Fruit fly (Drosophila melanogaster) whole organism, embryonic: Measurements from ENCODE around the gene Eip63F-1.
A peak's percentile ranks its signal among the peaks of the same experiment; 100 is the strongest.

Experiments
- Aef1 ChIP-seq: fragments of 200-800 bp; sonication (Bioruptor generic); IDR thresholded peaks from 3 replicates; pipeline ENCODE4 v1.3.6; 2022; ENCODE audit warnings: missing biosample characterization, missing genetic modification characterization
- Atf-2 ChIP-seq: fragments of 200-800 bp; sonication (Bioruptor generic); optimal IDR thresholded peaks from 2 replicates; lab custom pipeline; 2016; ENCODE audit warnings: missing biosample characterization, missing genetic modification characterization
- B-H1 ChIP-seq: fragments of 200-800 bp; sonication (Bioruptor generic); IDR thresholded peaks from 3 replicates; pipeline ENCODE4 v1.3.6; 2022; ENCODE audit warnings: missing biosample characterization, missing genetic modification characterization
- Bdp1 ChIP-seq: fragments of 200-800 bp; sonication (Bioruptor generic); optimal IDR thresholded peaks from 3 replicates; lab custom pipeline; 2016; ENCODE audit warnings: missing biosample characterization, missing genetic modification characterization
- CG1024 ChIP-seq: fragments of 200-800 bp; sonication (Bioruptor generic); IDR thresholded peaks from 2 replicates; pipeline ENCODE4 v1.3.6; 2022; ENCODE audit warnings: missing biosample characterization, missing genetic modification characterization
- CG10321 ChIP-seq: fragments of 200-800 bp; sonication (Bioruptor generic); IDR thresholded peaks from 2 replicates; pipeline ENCODE4 v1.3.6; 2022; ENCODE audit warnings: missing biosample characterization, missing genetic modification characterization
- CG11398 ChIP-seq: fragments of 200-800 bp; sonication (Bioruptor generic); optimal IDR thresholded peaks from 2 replicates; lab custom pipeline; 2016; ENCODE audit warnings: missing biosample characterization, missing genetic modification characterization
- CG11456 ChIP-seq: fragments of 200-800 bp; sonication (Bioruptor generic); IDR thresholded peaks from 3 replicates; pipeline ENCODE4 v1.3.6; 2022; ENCODE audit warnings: missing biosample characterization, missing genetic modification characterization
- CG11504 ChIP-seq: fragments of 200-800 bp; sonication (Bioruptor generic); optimal IDR thresholded peaks from 3 replicates; lab custom pipeline; 2019; ENCODE audit warnings: missing biosample characterization, mild to moderate bottlenecking, missing genetic modification characterization, moderate library complexity
- CG1233 ChIP-seq: fragments of 200-800 bp; sonication (Bioruptor generic); optimal IDR thresholded peaks from 4 replicates; lab custom pipeline; 2018; ENCODE audit warnings: missing biosample characterization, mild to moderate bottlenecking, missing genetic modification characterization
- CG12769 ChIP-seq: fragments of 200-800 bp; sonication (Bioruptor generic); optimal IDR thresholded peaks from 2 replicates; lab custom pipeline; 2019; ENCODE audit warnings: missing biosample characterization, mild to moderate bottlenecking, missing genetic modification characterization, moderate library complexity
- CG15601 ChIP-seq: fragments of 200-800 bp; sonication (Bioruptor generic); optimal IDR thresholded peaks from 3 replicates; lab custom pipeline; 2019; ENCODE audit warnings: missing biosample characterization, mild to moderate bottlenecking, missing genetic modification characterization, moderate library complexity
- CG16815 ChIP-seq: fragments of 200-800 bp; sonication (Bioruptor generic); optimal IDR thresholded peaks from 3 replicates; lab custom pipeline; 2017; ENCODE audit warnings: missing biosample characterization, mild to moderate bottlenecking, missing genetic modification characterization
- CG30403 ChIP-seq: fragments of 200-800 bp; sonication (Bioruptor generic); optimal IDR thresholded peaks from 3 replicates; lab custom pipeline; 2016; ENCODE audit warnings: missing biosample characterization, missing genetic modification characterization
- CG31441 ChIP-seq: fragments of 200-800 bp; sonication (Bioruptor generic); IDR thresholded peaks from 2 replicates; pipeline ENCODE4 v1.3.6; 2022; ENCODE audit warnings: missing biosample characterization, missing genetic modification characterization
- CG3847 ChIP-seq: fragments of 200-800 bp; sonication (Bioruptor generic); IDR thresholded peaks from 2 replicates; pipeline ENCODE4 v1.3.6; 2022; ENCODE audit warnings: missing biosample characterization, missing genetic modification characterization
- CG43689 ChIP-seq: fragments of 200-800 bp; sonication (Bioruptor generic); IDR thresholded peaks from 2 replicates; pipeline ENCODE4 v1.3.6; 2022; ENCODE audit warnings: missing biosample characterization, missing genetic modification characterization
- CG4707 ChIP-seq: fragments of 200-800 bp; sonication (Bioruptor generic); optimal IDR thresholded peaks from 2 replicates; lab custom pipeline; 2018; ENCODE audit warnings: missing biosample characterization, mild to moderate bottlenecking, missing genetic modification characterization, moderate library complexity
- CG6791 ChIP-seq: fragments of 200-800 bp; sonication (Bioruptor generic); IDR thresholded peaks from 3 replicates; pipeline ENCODE4 v1.3.6; 2022; ENCODE audit warnings: missing biosample characterization, missing genetic modification characterization; ENCODE audit not compliant: partially characterized antibody
- CG7745 ChIP-seq: fragments of 200-800 bp; sonication (Bioruptor generic); optimal IDR thresholded peaks from 2 replicates; lab custom pipeline; 2018; ENCODE audit warnings: missing biosample characterization, mild to moderate bottlenecking, missing genetic modification characterization, moderate library complexity
- CG7786 ChIP-seq: fragments of 200-800 bp; sonication (Bioruptor generic); optimal IDR thresholded peaks from 2 replicates; lab custom pipeline; 2016; ENCODE audit warnings: missing biosample characterization, missing genetic modification characterization
- D ChIP-seq, 2 experiments: fragments of 200-800 bp in 1 of 2; fragments of >200 bp in 1 of 2; sonication (Bioruptor generic) in 1 of 2; optimal IDR thresholded peaks; 2 replicates in 1 of 2; 3 replicates in 1 of 2; lab custom pipeline; 2017; ENCODE audit warnings: mild to moderate bottlenecking in 1 of 2, missing biosample characterization in 1 of 2, missing genetic modification characterization in 1 of 2, missing genetic modification reagents in 1 of 2
- Deaf1 ChIP-seq: fragments of 200-800 bp; optimal IDR thresholded peaks from 3 replicates; lab custom pipeline; 2019; ENCODE audit warnings: missing biosample characterization, mild to moderate bottlenecking, missing genetic modification characterization, moderate library complexity
- E2f1 ChIP-seq: fragments of 200-800 bp; sonication (Bioruptor generic); IDR thresholded peaks from 2 replicates; pipeline ENCODE4 v1.3.6; 2022; ENCODE audit warnings: missing biosample characterization, missing genetic modification characterization
- Ets65A ChIP-seq: fragments of 200-800 bp; sonication (Bioruptor generic); peaks from one replicate; lab custom pipeline; 2016; ENCODE audit warnings: missing biosample characterization, missing genetic modification characterization
- H15 ChIP-seq: fragments of 200-800 bp; sonication (Bioruptor generic); IDR thresholded peaks from 3 replicates; pipeline ENCODE4 v1.3.6; 2022; ENCODE audit warnings: missing biosample characterization, missing genetic modification characterization
- HLH54F ChIP-seq: fragments of 200-800 bp; sonication (Bioruptor generic); optimal IDR thresholded peaks from 3 replicates; lab custom pipeline; 2016; ENCODE audit warnings: missing biosample characterization, missing genetic modification characterization
- Hey ChIP-seq: fragments of 200-800 bp; sonication (Bioruptor generic); optimal IDR thresholded peaks from 3 replicates; lab custom pipeline; 2018; ENCODE audit warnings: missing biosample characterization, mild to moderate bottlenecking, missing genetic modification characterization
- Med ChIP-seq: fragments of 200-800 bp; sonication (Bioruptor generic); peaks from one replicate; lab custom pipeline; 2016; ENCODE audit warnings: missing biosample characterization, missing genetic modification characterization, mild to moderate bottlenecking, inconsistent platforms, moderate library complexity
- NFAT ChIP-seq: fragments of 200-800 bp; sonication (Bioruptor generic); IDR thresholded peaks from 2 replicates; pipeline ENCODE4 v1.3.6; 2022; ENCODE audit warnings: missing biosample characterization, missing genetic modification characterization
- Ssrp ChIP-seq: fragments of 200-800 bp; sonication (Bioruptor generic); optimal IDR thresholded peaks from 2 replicates; lab custom pipeline; 2018; ENCODE audit warnings: missing biosample characterization, mild to moderate bottlenecking, missing genetic modification characterization, moderate library complexity
- abd-A ChIP-seq: fragments of 200-800 bp; sonication (Bioruptor generic); optimal IDR thresholded peaks from 3 replicates; lab custom pipeline; 2019; ENCODE audit warnings: missing biosample characterization, mild to moderate bottlenecking, missing genetic modification characterization, moderate library complexity
- az2 ChIP-seq: fragments of 200-800 bp; sonication (Bioruptor generic); optimal IDR thresholded peaks from 3 replicates; lab custom pipeline; 2016; ENCODE audit warnings: missing biosample characterization, missing genetic modification characterization
- cato ChIP-seq: fragments of 200-800 bp; sonication (Bioruptor generic); optimal IDR thresholded peaks from 2 replicates; lab custom pipeline; 2016; ENCODE audit warnings: missing biosample characterization, missing genetic modification characterization, borderline replicate concordance
- en ChIP-seq: fragments of 200-800 bp; sonication (Bioruptor generic); optimal IDR thresholded peaks from 2 replicates; lab custom pipeline; 2016; ENCODE audit warnings: missing biosample characterization, missing genetic modification characterization
- esg ChIP-seq: fragments of 200-800 bp; sonication (Bioruptor generic); conservative IDR thresholded peaks from 2 replicates; pipeline ENCODE4 v1.3.6; 2022; ENCODE audit warnings: missing biosample characterization, missing genetic modification characterization
- ewg ChIP-seq: fragments of 200-800 bp; sonication (Bioruptor generic); optimal IDR thresholded peaks from 3 replicates; lab custom pipeline; 2017; ENCODE audit warnings: mild to moderate bottlenecking, missing biosample characterization, missing genetic modification reagents, missing genetic modification characterization
- grn ChIP-seq: fragments of 200-800 bp; sonication (Bioruptor generic); optimal IDR thresholded peaks from 3 replicates; lab custom pipeline; 2017; ENCODE audit warnings: missing biosample characterization, missing genetic modification characterization
- hkb ChIP-seq, 2 experiments: fragments of 200-800 bp in 1 of 2; fragments of >200 bp in 1 of 2; sonication (Bioruptor generic) in 1 of 2; IDR thresholded peaks in 1 of 2; optimal IDR thresholded peaks in 1 of 2; 2 replicates each; pipeline versions ENCODE4 v1.3.6 to Lab custom; 2017 to 2022; ENCODE audit warnings: missing biosample characterization in 1 of 2, missing genetic modification characterization in 1 of 2
- hth ChIP-seq: fragments of >200 bp; optimal IDR thresholded peaks from 2 replicates; lab custom pipeline; 2017; ENCODE audit warnings: inconsistent platforms
- nau ChIP-seq: fragments of 200-800 bp; sonication (Bioruptor generic); optimal IDR thresholded peaks from 3 replicates; lab custom pipeline; 2017; ENCODE audit warnings: missing biosample characterization, mild to moderate bottlenecking, missing genetic modification characterization, missing genetic modification reagents
- oc ChIP-seq: fragments of 200-800 bp; sonication (Bioruptor generic); optimal IDR thresholded peaks from 2 replicates; lab custom pipeline; 2018; ENCODE audit warnings: missing biosample characterization, mild to moderate bottlenecking, missing genetic modification characterization, moderate library complexity
- p53 ChIP-seq: fragments of 200-800 bp; sonication (Bioruptor generic); optimal IDR thresholded peaks from 2 replicates; lab custom pipeline; 2016; ENCODE audit warnings: missing biosample characterization, missing genetic modification characterization
- pros ChIP-seq: fragments of 200-800 bp; sonication (Bioruptor generic); optimal IDR thresholded peaks from 3 replicates; lab custom pipeline; 2019; ENCODE audit warnings: missing biosample characterization, mild to moderate bottlenecking, missing genetic modification characterization, moderate library complexity
- repo ChIP-seq: fragments of 200-800 bp; sonication (Bioruptor generic); optimal IDR thresholded peaks from 2 replicates; lab custom pipeline; 2016; ENCODE audit warnings: missing biosample characterization, missing genetic modification characterization
- scrt ChIP-seq: fragments of 200-800 bp; sonication (Bioruptor generic); optimal IDR thresholded peaks from 2 replicates; lab custom pipeline; 2018; ENCODE audit warnings: missing biosample characterization, mild to moderate bottlenecking, missing genetic modification characterization, moderate library complexity
- tap ChIP-seq: fragments of 200-800 bp; optimal IDR thresholded peaks from 3 replicates; lab custom pipeline; 2019; ENCODE audit warnings: missing biosample characterization, mild to moderate bottlenecking, missing genetic modification characterization, moderate library complexity
- tin ChIP-seq: fragments of 200-800 bp; sonication (Bioruptor generic); optimal IDR thresholded peaks from 3 replicates; lab custom pipeline; 2016; ENCODE audit warnings: missing biosample characterization, missing genetic modification characterization
- tup ChIP-seq: fragments of 200-800 bp; sonication (Bioruptor generic); optimal IDR thresholded peaks from 2 replicates; lab custom pipeline; 2016; ENCODE audit warnings: missing biosample characterization, mild to moderate bottlenecking, missing genetic modification characterization, moderate library complexity

The Eip63F-1 gene

dm6 chr3L:3970372-3971031, 35.1 kb upstream of the Eip63F-1 start (continued):
- TF ChIP-seq pros (GFP tag; lab: Kevin White, UChicago) (peak; percentile 56), CG7745 (tag; lab: Kevin White, UChicago) (no peak), scrt (GFP tag; lab: Kevin White, UChicago) (peak; percentile 71), B-H1 (GFP tag; lab: Robert Waterston, UW) (no peak), E2f1 (0 out of 2 replicates have a peak, but pooled peaks have one; percentile 22), Atf-2 (GFP tag; lab: Kevin White, UChicago) (no peak), grn (no peak), CG43689 (GFP tag; lab: Robert Waterston, UW) (no peak), CG6791 (GFP tag; lab: Robert Waterston, UW) (no peak), H15 (GFP tag; lab: Robert Waterston, UW) (0 out of 3 replicates have a peak, but pooled peaks have one; percentile 37), CG4707 (GFP tag; lab: Kevin White, UChicago) (no peak), hkb (optimal IDR thresholded peaks at IDR 0.05; lab: Kevin White, UChicago) (no peak), hkb (GFP tag; IDR thresholded peaks at IDR 0.05; lab: Robert Waterston, UW) (0 out of 2 replicates have a peak, but pooled peaks have one; percentile 24), az2 (GFP tag; lab: Kevin White, UChicago) (peak; percentile 29), Med (peak; percentile 85), CG11456 (GFP tag; lab: Robert Waterston, UW) (0 out of 3 replicates have a peak, but pooled peaks have one; percentile 9), Hey (tag; lab: Kevin White, UChicago) (no peak), abd-A (no peak), hth (no peak), esg (peak; percentile 59), NFAT (GFP tag; lab: Robert Waterston, UW) (no peak), Aef1 (GFP tag; lab: Robert Waterston, UW) (0 out of 3 replicates have a peak, but pooled peaks have one; percentile 19), D (optimal IDR thresholded peaks at IDR 0.05; lab: Kevin White, UChicago) (no peak), D (GFP tag; optimal IDR thresholded peaks at IDR 0.05; lab: Kevin White, UChicago) (peak; percentile 9), HLH54F (GFP tag; lab: Kevin White, UChicago) (peak; percentile 40), CG31441 (GFP tag; lab: Robert Waterston, UW) (peak; percentile 52; the same call in 1 of the 2 replicates), CG10321 (GFP tag; lab: Robert Waterston, UW) (no peak), repo (no peak), CG15601 (tag; lab: Kevin White, UChicago) (peak; percentile 16), CG30403 (GFP tag; lab: Kevin White, UChicago) (peak; percentile 44), p53 (GFP tag; lab: Kevin White, UChicago) (no peak), CG11398 (GFP tag; lab: Kevin White, UChicago) (peak; percentile 7), Ssrp (tag; lab: Kevin White, UChicago) (peak; percentile 21), CG3847 (peak; percentile 46; the same call in 1 of the 2 replicates), CG1233 (peak; percentile 15), ewg (peak; percentile 10), CG11504 (peak; percentile 69), CG1024 (GFP tag; lab: Robert Waterston, UW) (no peak), Ets65A (GFP tag; lab: Kevin White, UChicago) (peak; percentile 92), Bdp1 (GFP tag; lab: Kevin White, UChicago) (no peak), cato (GFP tag; lab: Kevin White, UChicago) (no peak), tin (GFP tag; lab: Kevin White, UChicago) (peak; percentile 26), en (GFP tag; lab: Kevin White, UChicago) (no peak), nau (GFP tag; lab: Kevin White, UChicago) (no peak), CG16815 (GFP tag; lab: Kevin White, UChicago) (peak; percentile 11), Deaf1 (tag; lab: Kevin White, UChicago) (no peak), CG7786 (GFP tag; lab: Kevin White, UChicago) (peak; percentile 22), tup (GFP tag; lab: Kevin White, UChicago) (no peak), oc (tag; lab: Kevin White, UChicago) (no peak), tap (tag; lab: Kevin White, UChicago) (peak; percentile 28), CG12769 (tag; lab: Kevin White, UChicago) (peak; percentile 22)
